Worm (Caenorhabditis elegans): ENCODE results near the gene gadr-3.

- no peak for TF ChIP-seq nhr-237 (tag; optimal IDR thresholded peaks at IDR 0.05)
- no peak for TF ChIP-seq lin-11 (tag; optimal IDR thresholded peaks at IDR 0.05)
- TF ChIP-seq nhr-129 (tag; optimal IDR thresholded peaks at IDR 0.05) = no peak
- TF ChIP-seq ama-1 (optimal IDR thresholded peaks at IDR 0.05) = no peak
- no peak for TF ChIP-seq mab-5 (tag; optimal IDR thresholded peaks at IDR 0.05)
- TF ChIP-seq lin-39 (tag; optimal IDR thresholded peaks at IDR 0.05) = no peak
- no peak for TF ChIP-seq snpc-4 (tag; optimal IDR thresholded peaks at IDR 0.05)
- no peak for TF ChIP-seq blmp-1 (tag; optimal IDR thresholded peaks at IDR 0.05; ENCODE audit: insufficient read depth)
- no peak for TF ChIP-seq ztf-4 (tag; optimal IDR thresholded peaks at IDR 0.05)
- no peak for TF ChIP-seq ZK546.5 (tag; optimal IDR thresholded peaks at IDR 0.05)
- TF ChIP-seq fos-1 (tag; optimal IDR thresholded peaks at IDR 0.05) = no peak
- no peak for TF ChIP-seq mdl-1 (tag; optimal IDR thresholded peaks at IDR 0.05)
- no peak for TF ChIP-seq R02D3.7 (tag; optimal IDR thresholded peaks at IDR 0.05)
These were observed 10.3 kb upstream of the gadr-3 start, which contains the start of gene F47D12.7 for ce11 chrIII:6295972-6296700.

Measured in whole organism, L2 larva.